Fruit fly (Drosophila melanogaster): ENCODE data around the gene wls.

DNA sequence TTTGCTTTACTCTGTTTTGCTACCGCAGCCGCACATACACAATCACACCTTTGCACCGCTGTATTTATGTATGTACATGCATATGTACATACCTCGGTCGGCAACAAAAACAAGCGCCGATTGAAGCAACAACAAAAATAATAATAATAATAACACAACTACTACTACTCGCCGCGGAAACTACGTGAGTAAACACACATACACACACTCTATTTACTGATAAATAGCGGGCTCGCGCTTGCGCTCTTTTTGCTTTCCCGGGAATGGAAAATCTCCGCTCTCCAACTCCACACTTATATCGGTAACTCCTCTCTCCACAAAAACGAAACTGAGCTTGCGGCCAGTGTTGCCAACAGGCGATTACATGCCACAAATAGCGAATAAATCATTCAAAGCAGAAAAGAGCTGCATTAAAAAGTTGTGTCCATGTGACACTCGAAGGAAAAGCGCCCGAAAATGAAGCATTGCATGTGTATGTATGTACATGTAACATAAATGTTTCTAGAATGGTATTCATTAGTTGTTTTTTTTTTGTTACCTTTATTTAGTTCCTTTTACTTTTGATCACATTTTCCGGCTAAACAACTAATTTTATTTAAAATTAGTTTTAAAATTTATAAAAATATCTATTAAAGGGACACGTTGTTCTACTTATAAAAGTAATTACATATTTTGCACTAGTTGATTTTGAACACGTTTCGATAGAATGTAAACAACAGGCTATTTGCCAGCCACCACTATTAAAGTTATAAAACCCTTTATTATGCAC, 50.6 kb downstream of the wls start:
- peak; percentile 68 for TF ChIP-seq CG12768 (GFP tag; optimal IDR thresholded peaks at IDR 0.05)
- TF ChIP-seq Mnt (GFP tag; optimal IDR thresholded peaks at IDR 0.05): peak; percentile 85
- peak; percentile 70 for TF ChIP-seq CG7101 (tag; optimal IDR thresholded peaks at IDR 0.05)
- TF ChIP-seq tj (GFP tag; optimal IDR thresholded peaks at IDR 0.05): peak; percentile 40
- no peak for TF ChIP-seq CG11617 (GFP tag; optimal IDR thresholded peaks at IDR 0.05)
- peak; percentile 34 for TF ChIP-seq Hr96 (GFP tag; optimal IDR thresholded peaks at IDR 0.05)
- TF ChIP-seq ovo (GFP tag; optimal IDR thresholded peaks at IDR 0.05): peak; percentile 80
- TF ChIP-seq Crg-1 (GFP tag; optimal IDR thresholded peaks at IDR 0.05): peak; percentile 66
- TF ChIP-seq CG7045 (GFP tag; optimal IDR thresholded peaks at IDR 0.05): peak; percentile 48
